1 fruit fly cellular context compared by ENCODE assay signal in genomic region chr3L:16026065-16026789, dm6.
TF ChIP-seq lines count a peak whose summit lies in the region.

No protein-coding gene starts in this region.

TF ChIP-seq in whole organism, embryonic, 481 proteins besides CTCF, POLR2A, EP300 and RAD21 (continued from another document and continues in another):
- TF ChIP-seq cad (GFP tag; optimal IDR thresholded peaks at IDR 0.05; lab: Kevin White, UChicago) (no peak), CG9932 (GFP tag; IDR thresholded peaks at IDR 0.05; lab: Robert Waterston, UW) (no peak; the same call in none of the 2 replicates), CG10209 (GFP tag; optimal IDR thresholded peaks at IDR 0.05; lab: Kevin White, UChicago) (peak; percentile 70), phol (tag; optimal IDR thresholded peaks at IDR 0.05; lab: Kevin White, UChicago) (peak; percentile 36), Six4 (GFP tag; optimal IDR thresholded peaks at IDR 0.05; lab: Kevin White, UChicago) (peak; percentile 34), fd64A (GFP tag; optimal IDR thresholded peaks at IDR 0.05; lab: Kevin White, UChicago) (peak; percentile 91), Meics (GFP tag; optimal IDR thresholded peaks at IDR 0.05; lab: Kevin White, UChicago) (peak; percentile 10), CG10267 (tag; optimal IDR thresholded peaks at IDR 0.05; lab: Kevin White, UChicago) (no peak), Dip2 (GFP tag; IDR thresholded peaks at IDR 0.05; lab: Robert Waterston, UW) (no peak), CG9797 (GFP tag; optimal IDR thresholded peaks at IDR 0.05; lab: Kevin White, UChicago) (peak; percentile 2), repo (GFP tag; optimal IDR thresholded peaks at IDR 0.05; lab: Kevin White, UChicago) (peak; percentile 56), pum (GFP tag; optimal IDR thresholded peaks at IDR 0.05; lab: Kevin White, UChicago) (peak; percentile 40), Vsx1 (GFP tag; optimal IDR thresholded peaks at IDR 0.05; lab: Kevin White, UChicago) (peak; percentile 82), CHES-1-like (GFP tag; optimal IDR thresholded peaks at IDR 0.05; lab: Kevin White, UChicago) (peak; percentile 80), pros (GFP tag; optimal IDR thresholded peaks at IDR 0.05; lab: Kevin White, UChicago) (peak; percentile 56), CG30431 (GFP tag; optimal IDR thresholded peaks at IDR 0.05; lab: Kevin White, UChicago) (no peak), trem (tag; optimal IDR thresholded peaks at IDR 0.05; lab: Kevin White, UChicago) (peak; percentile 8), cato (GFP tag; optimal IDR thresholded peaks at IDR 0.05; lab: Kevin White, UChicago; ENCODE audit: borderline replicate concordance) (peak; percentile 45), toy (GFP tag; IDR thresholded peaks at IDR 0.05; lab: Robert Waterston, UW) (no peak), zfh2 (GFP tag; optimal IDR thresholded peaks at IDR 0.05; lab: Kevin White, UChicago) (no peak), Dll (GFP tag; IDR thresholded peaks at IDR 0.05; lab: Robert Waterston, UW; ENCODE audit: partially characterized antibody) (no peak), CG2129 (GFP tag; IDR thresholded peaks at IDR 0.05; lab: Robert Waterston, UW; ENCODE audit: partially characterized antibody) (no peak), CG1529 (GFP tag; optimal IDR thresholded peaks at IDR 0.05; lab: Kevin White, UChicago) (peak; percentile 79), CG10274 (GFP tag; optimal IDR thresholded peaks at IDR 0.05; lab: Kevin White, UChicago) (peak; percentile 4), CoRest (tag; optimal IDR thresholded peaks at IDR 0.05; lab: Kevin White, UChicago) (peak; percentile 11), CG16779 (GFP tag; IDR thresholded peaks at IDR 0.05; lab: Robert Waterston, UW) (0 out of 2 replicates have a peak, but pooled peaks have one; percentile 22), B-H2 (GFP tag; optimal IDR thresholded peaks at IDR 0.05; lab: Kevin White, UChicago) (peak; percentile 23), Dad (GFP tag; optimal IDR thresholded peaks at IDR 0.05; lab: Kevin White, UChicago) (peak; percentile 32), CG10147 (GFP tag; optimal IDR thresholded peaks at IDR 0.05; lab: Kevin White, UChicago) (no peak), Dek (tag; optimal IDR thresholded peaks at IDR 0.05; lab: Kevin White, UChicago) (no peak), zfh1 (GFP tag; IDR thresholded peaks at IDR 0.05; lab: Robert Waterston, UW) (peak; percentile 73; the same call in 2 of the 3 replicates), CG6654 (GFP tag; optimal IDR thresholded peaks at IDR 0.05; lab: Kevin White, UChicago) (no peak), CG17359 (tag; optimal IDR thresholded peaks at IDR 0.05; lab: Kevin White, UChicago) (peak; percentile 65), CG11247 (GFP tag; IDR thresholded peaks at IDR 0.05; lab: Robert Waterston, UW) (peak; percentile 69; the same call in 1 of the 2 replicates), fd96Cb (tag; optimal IDR thresholded peaks at IDR 0.05; lab: Kevin White, UChicago) (peak; percentile 4), Hr39 (optimal IDR thresholded peaks at IDR 0.05; lab: Kevin White, UChicago) (no peak), Pdp1 (GFP tag; optimal IDR thresholded peaks at IDR 0.05; lab: Kevin White, UChicago) (peak; percentile 47 to 77), ewg (GFP tag; optimal IDR thresholded peaks at IDR 0.05; lab: Kevin White, UChicago) (peak; percentile 50), CG18599 (GFP tag; optimal IDR thresholded peaks at IDR 0.05; lab: Kevin White, UChicago) (peak; percentile 60), tap (tag; optimal IDR thresholded peaks at IDR 0.05; lab: Kevin White, UChicago) (peak; percentile 17), lilli (GFP tag; optimal IDR thresholded peaks at IDR 0.05; lab: Kevin White, UChicago) (no peak), NfI (GFP tag; optimal IDR thresholded peaks at IDR 0.05; lab: Kevin White, UChicago) (peak; percentile 42), Drgx (GFP tag; IDR thresholded peaks at IDR 0.05; lab: Robert Waterston, UW) (peak; percentile 48; the same call in 1 of the 2 replicates), CG1603 (tag; optimal IDR thresholded peaks at IDR 0.05; lab: Kevin White, UChicago) (peak; percentile 77), Mes4 (GFP tag; optimal IDR thresholded peaks at IDR 0.05; lab: Kevin White, UChicago) (peak; percentile 72), ash1 (GFP tag; optimal IDR thresholded peaks at IDR 0.05; lab: Kevin White, UChicago) (no peak), fd102C (GFP tag; optimal IDR thresholded peaks at IDR 0.05; lab: Kevin White, UChicago) (peak; percentile 33), CG6689 (GFP tag; IDR thresholded peaks at IDR 0.05; lab: Robert Waterston, UW) (0 out of 2 replicates have a peak, but pooled peaks have one; percentile 14), mam (GFP tag; optimal IDR thresholded peaks at IDR 0.05; lab: Kevin White, UChicago) (no peak), HHEX (GFP tag; optimal IDR thresholded peaks at IDR 0.05; lab: Kevin White, UChicago) (peak; percentile 75), Rx (GFP tag; IDR thresholded peaks at IDR 0.05; lab: Robert Waterston, UW) (0 out of 2 replicates have a peak, but pooled peaks have one; percentile 17), Ravus (GFP tag; IDR thresholded peaks at IDR 0.05; lab: Robert Waterston, UW) (no peak), Atf-2 (GFP tag; optimal IDR thresholded peaks at IDR 0.05; lab: Kevin White, UChicago) (peak; percentile 42), so (GFP tag; IDR thresholded peaks at IDR 0.05; lab: Robert Waterston, UW) (peak; percentile 80; the same call in 2 of the 3 replicates), CG11093 (GFP tag; IDR thresholded peaks at IDR 0.05; lab: Robert Waterston, UW) (peak; percentile 37; the same call in 1 of the 3 replicates), Stat92E (GFP tag; optimal IDR thresholded peaks at IDR 0.05; lab: Kevin White, UChicago) (no peak), CG7372 (GFP tag; IDR thresholded peaks at IDR 0.05; lab: Robert Waterston, UW) (no peak), CG1233 (GFP tag; optimal IDR thresholded peaks at IDR 0.05; lab: Kevin White, UChicago) (peak; percentile 68), C15 (GFP tag; IDR thresholded peaks at IDR 0.05; lab: Robert Waterston, UW) (peak; percentile 11; the same call in 1 of the 3 replicates), row (GFP tag; IDR thresholded peaks at IDR 0.05; lab: Robert Waterston, UW) (peak; percentile 65), CG2116 (GFP tag; optimal IDR thresholded peaks at IDR 0.05; lab: Kevin White, UChicago) (peak; percentile 36), nerfin-2 (GFP tag; IDR thresholded peaks at IDR 0.05; lab: Robert Waterston, UW; ENCODE audit: partially characterized antibody) (no peak), dimm (GFP tag; IDR thresholded peaks at IDR 0.05; lab: Robert Waterston, UW) (no peak), CG12659 (GFP tag; optimal IDR thresholded peaks at IDR 0.05; lab: Kevin White, UChicago) (peak; percentile 30), CG9609 (GFP tag; optimal IDR thresholded peaks at IDR 0.05; lab: Kevin White, UChicago) (peak; percentile 44), CG8944 (GFP tag; optimal IDR thresholded peaks at IDR 0.05; lab: Kevin White, UChicago) (peak; percentile 48), CG3281 (GFP tag; optimal IDR thresholded peaks at IDR 0.05; lab: Kevin White, UChicago) (peak; percentile 39), btn (GFP tag; optimal IDR thresholded peaks at IDR 0.05; lab: Kevin White, UChicago) (peak; percentile 19), Optix (GFP tag; IDR thresholded peaks at IDR 0.05; lab: Robert Waterston, UW) (peak; percentile 61; the same call in 1 of the 3 replicates), CG3065 (GFP tag; optimal IDR thresholded peaks at IDR 0.05; lab: Kevin White, UChicago) (peak; percentile 7), CG10565 (GFP tag; optimal IDR thresholded peaks at IDR 0.05; lab: Kevin White, UChicago) (peak; percentile 5), CG9215 (GFP tag; IDR thresholded peaks at IDR 0.05; lab: Robert Waterston, UW) (no peak), insv (GFP tag; optimal IDR thresholded peaks at IDR 0.05; lab: Kevin White, UChicago) (no peak), CG6272 (GFP tag; IDR thresholded peaks at IDR 0.05; lab: Robert Waterston, UW) (no peak), CG8281 (tag; optimal IDR thresholded peaks at IDR 0.05; lab: Kevin White, UChicago) (peak; percentile 48), CG6765 (GFP tag; optimal IDR thresholded peaks at IDR 0.05; lab: Kevin White, UChicago) (peak; percentile 31), CG34422 (GFP tag; IDR thresholded peaks at IDR 0.05; lab: Robert Waterston, UW) (peak; percentile 70; the same call in 1 of the 3 replicates), cas (GFP tag; IDR thresholded peaks at IDR 0.05; lab: Robert Waterston, UW) (no peak), cg (GFP tag; optimal IDR thresholded peaks at IDR 0.05; lab: Kevin White, UChicago) (peak; percentile 15), CG10366 (GFP tag; IDR thresholded peaks at IDR 0.05; lab: Robert Waterston, UW) (no peak; the same call in 1 of the 2 replicates), br (optimal IDR thresholded peaks at IDR 0.05; lab: Kevin White, UChicago) (no peak), sug (tag; optimal IDR thresholded peaks at IDR 0.05; lab: Kevin White, UChicago) (peak; percentile 72), CG3847 (GFP tag; IDR thresholded peaks at IDR 0.05; lab: Robert Waterston, UW) (no peak), sr (GFP tag; IDR thresholded peaks at IDR 0.05; lab: Robert Waterston, UW) (0 out of 3 replicates have a peak, but pooled peaks have one; percentile 55), Nf-YA (GFP tag; IDR thresholded peaks at IDR 0.05; lab: Robert Waterston, UW) (peak; percentile 23; the same call in 1 of the 2 replicates), pan (optimal IDR thresholded peaks at IDR 0.05; lab: Kevin White, UChicago) (no peak), pan (GFP tag; optimal IDR thresholded peaks at IDR 0.05 in 1 of 2, IDR thresholded peaks at IDR 0.05 in 1 of 2) (peak in 1 of 2 experiments; percentile 78), Dp (GFP tag; optimal IDR thresholded peaks at IDR 0.05; lab: Kevin White, UChicago) (peak; percentile 15), GATAe (GFP tag; conservative IDR thresholded peaks at IDR 0.05; lab: Robert Waterston, UW) (no peak), tgo (GFP tag; IDR thresholded peaks at IDR 0.05; lab: Robert Waterston, UW) (peak; percentile 41; the same call in 1 of the 3 replicates), NFAT (GFP tag; IDR thresholded peaks at IDR 0.05; lab: Robert Waterston, UW) (0 out of 2 replicates have a peak, but pooled peaks have one; percentile 14), scrt (GFP tag; optimal IDR thresholded peaks at IDR 0.05; lab: Kevin White, UChicago) (peak; percentile 36), kni (GFP tag; optimal IDR thresholded peaks at IDR 0.05; lab: Kevin White, UChicago) (peak; percentile 94), dmrt99B (tag; optimal IDR thresholded peaks at IDR 0.05; lab: Kevin White, UChicago) (peak; percentile 28), CG31441 (GFP tag; IDR thresholded peaks at IDR 0.05; lab: Robert Waterston, UW) (peak; percentile 48), Elba2 (GFP tag; optimal IDR thresholded peaks at IDR 0.05; lab: Kevin White, UChicago) (no peak), CG12236 (GFP tag; optimal IDR thresholded peaks at IDR 0.05; lab: Kevin White, UChicago) (peak; percentile 74), H15 (GFP tag; IDR thresholded peaks at IDR 0.05; lab: Robert Waterston, UW) (peak; percentile 58; the same call in 2 of the 3 replicates), D19B (GFP tag; optimal IDR thresholded peaks at IDR 0.05; lab: Kevin White, UChicago) (no peak), CG5245 (GFP tag; optimal IDR thresholded peaks at IDR 0.05; lab: Kevin White, UChicago) (no peak), Trl (optimal IDR thresholded peaks at IDR 0.05; lab: Kevin White, UChicago) (no peak), Trl (GFP tag; optimal IDR thresholded peaks at IDR 0.05; lab: Kevin White, UChicago) (peak; percentile 62), Usf (GFP tag; optimal IDR thresholded peaks at IDR 0.05; lab: Kevin White, UChicago) (no peak), CG7963 (GFP tag; IDR thresholded peaks at IDR 0.05; lab: Robert Waterston, UW; ENCODE audit: partially characterized antibody) (no peak), CG10543 (GFP tag; optimal IDR thresholded peaks at IDR 0.05; lab: Kevin White, UChicago) (peak; percentile 87), ci (GFP tag; IDR thresholded peaks at IDR 0.05; lab: Robert Waterston, UW) (peak; percentile 87), Hand (GFP tag; optimal IDR thresholded peaks at IDR 0.05; lab: Kevin White, UChicago) (peak; percentile 3), nom (GFP tag; optimal IDR thresholded peaks at IDR 0.05; lab: Kevin White, UChicago) (no peak), CG2199 (GFP tag; IDR thresholded peaks at IDR 0.05; lab: Robert Waterston, UW) (peak; percentile 66; the same call in 1 of the 3 replicates), CG10654 (GFP tag; optimal IDR thresholded peaks at IDR 0.05; lab: Kevin White, UChicago) (peak; percentile 34), Rfx (GFP tag; IDR thresholded peaks at IDR 0.05; lab: Robert Waterston, UW) (no peak; the same call in 1 of the 2 replicates), lov (optimal IDR thresholded peaks at IDR 0.05; lab: Kevin White, UChicago) (no peak), lov (GFP tag; IDR thresholded peaks at IDR 0.05; lab: Robert Waterston, UW) (peak; percentile 87), Sin3A (optimal IDR thresholded peaks at IDR 0.05; lab: Kevin White, UChicago) (no peak), maf-S (GFP tag; optimal IDR thresholded peaks at IDR 0.05; lab: Kevin White, UChicago) (peak; percentile 26), esg (GFP tag; conservative IDR thresholded peaks at IDR 0.05; lab: Robert Waterston, UW) (no peak), dmrt11E (tag; optimal IDR thresholded peaks at IDR 0.05; lab: Kevin White, UChicago) (peak; percentile 72), gcm2 (GFP tag; optimal IDR thresholded peaks at IDR 0.05; lab: Kevin White, UChicago) (peak; percentile 57), Fer3 (tag; optimal IDR thresholded peaks at IDR 0.05; lab: Kevin White, UChicago) (no peak), bigmax (GFP tag; optimal IDR thresholded peaks at IDR 0.05; lab: Kevin White, UChicago) (peak; percentile 34), zen (tag; optimal IDR thresholded peaks at IDR 0.05; lab: Kevin White, UChicago) (peak; percentile 8), Doc2 (GFP tag; IDR thresholded peaks at IDR 0.05; lab: Robert Waterston, UW) (no peak), HLH54F (GFP tag; optimal IDR thresholded peaks at IDR 0.05; lab: Kevin White, UChicago) (peak; percentile 4), CG33557 (GFP tag; optimal IDR thresholded peaks at IDR 0.05; lab: Kevin White, UChicago) (peak; percentile 85), CG15269 (tag; optimal IDR thresholded peaks at IDR 0.05; lab: Kevin White, UChicago) (peak; percentile 5), CG17612 (GFP tag; IDR thresholded peaks at IDR 0.05; lab: Robert Waterston, UW) (no peak), h (optimal IDR thresholded peaks at IDR 0.05; lab: Kevin White, UChicago) (no peak), Med (GFP tag; lab: Kevin White, UChicago) (peak; percentile 96), sim (GFP tag; IDR thresholded peaks at IDR 0.05; lab: Robert Waterston, UW) (0 out of 2 replicates have a peak, but pooled peaks have one; percentile 34), lbe (GFP tag; optimal IDR thresholded peaks at IDR 0.05; lab: Kevin White, UChicago) (no peak)
